Worm (Caenorhabditis elegans) whole organism, L1 larva: ENCODE measurements around the gene F55C9.15.

Experiments
- C04F5.9 ChIP-seq: sonication (generic microtip); optimal IDR thresholded peaks from 2 replicates; lab custom pipeline; 2016; ENCODE audit warnings: missing genetic modification characterization, missing compliant biosample characterization
- aly-2 ChIP-seq: fragments of 150-350 bp; optimal IDR thresholded peaks from 2 replicates; lab custom pipeline; 2014; ENCODE audit warnings: missing biosample characterization, missing genetic modification characterization
- ceh-8 ChIP-seq: fragments of 200-800 bp; sonication (Bioruptor generic); optimal IDR thresholded peaks from 2 replicates; lab custom pipeline; 2018; ENCODE audit warnings: mild to moderate bottlenecking, missing genetic modification characterization, moderate library complexity, missing compliant biosample characterization
- ces-1 ChIP-seq: fragments of 150-350 bp; optimal IDR thresholded peaks from 2 replicates; lab custom pipeline; 2014; ENCODE audit warnings: missing biosample characterization, missing genetic modification reagents, missing genetic modification characterization
- dpl-1 ChIP-seq, 3 experiments: fragments of 150-350 bp in 2 of 3; sonication (generic microtip) in 1 of 3; optimal IDR thresholded peaks; 2 replicates each; lab custom pipeline; 2014 to 2017; ENCODE audit warnings: missing biosample characterization in 3 of 3, missing genetic modification characterization in 3 of 3, missing genetic modification reagents in 3 of 3
- dsc-1 ChIP-seq: sonication (generic microtip); optimal IDR thresholded peaks from 2 replicates; lab custom pipeline; 2016; ENCODE audit warnings: mild to moderate bottlenecking, missing genetic modification characterization, missing compliant biosample characterization
- efl-1 ChIP-seq, 4 experiments: fragments of 150-350 bp; optimal IDR thresholded peaks in 3 of 4; peaks in 1 of 4; 1 replicate in 1 of 4; 2 replicates in 3 of 4; lab custom pipeline; 2014; ENCODE audit warnings: missing biosample characterization in 2 of 4, missing genetic modification characterization in 2 of 4, missing genetic modification reagents in 2 of 4
- efl-3 ChIP-seq: fragments of 200-800 bp; sonication (Bioruptor generic); optimal IDR thresholded peaks from 2 replicates; lab custom pipeline; 2018; ENCODE audit warnings: mild to moderate bottlenecking, missing genetic modification characterization, missing compliant biosample characterization
- egl-13 ChIP-seq: sonication (generic microtip); optimal IDR thresholded peaks from 2 replicates; lab custom pipeline; 2016; ENCODE audit warnings: missing genotype, missing genetic modification reagents, missing genetic modification characterization, missing compliant biosample characterization
- ets-5 ChIP-seq: fragments of 200-800 bp; sonication (Bioruptor generic); IDR thresholded peaks from 2 replicates; pipeline ENCODE4 v1.3.6; 2022; ENCODE audit warnings: missing genetic modification characterization, missing compliant biosample characterization
- fkh-8 ChIP-seq: sonication (generic microtip); optimal IDR thresholded peaks from 2 replicates; lab custom pipeline; 2016; ENCODE audit warnings: mild to moderate bottlenecking, missing genetic modification characterization, missing compliant biosample characterization
- grh-1 ChIP-seq: fragments of 200-800 bp; sonication (Bioruptor generic); IDR thresholded peaks from 2 replicates; pipeline ENCODE4 v1.3.6; 2022; ENCODE audit warnings: missing genetic modification reagents, missing genetic modification characterization, missing compliant biosample characterization
- hpl-2 ChIP-seq: fragments of 150-350 bp; optimal IDR thresholded peaks from 2 replicates; lab custom pipeline; 2014; ENCODE audit warnings: missing biosample characterization, missing genetic modification reagents, missing genetic modification characterization
- irx-1 ChIP-seq: sonication (generic microtip); optimal IDR thresholded peaks from 2 replicates; lab custom pipeline; 2016; ENCODE audit warnings: missing genetic modification characterization, missing compliant biosample characterization
- lin-14 ChIP-seq: fragments of 200-800 bp; sonication (Bioruptor generic); optimal IDR thresholded peaks from 2 replicates; lab custom pipeline; 2018; ENCODE audit warnings: mild to moderate bottlenecking, missing genetic modification characterization, moderate library complexity, missing compliant biosample characterization
- mab-9 ChIP-seq: fragments of 200-800 bp; sonication (Bioruptor generic); IDR thresholded peaks from 2 replicates; pipeline ENCODE4 v1.3.6; 2022; ENCODE audit warnings: missing genetic modification reagents, missing genetic modification characterization, missing compliant biosample characterization
- mdl-1 ChIP-seq, 2 experiments: fragments of 150-350 bp; optimal IDR thresholded peaks; 2 replicates each; lab custom pipeline; 2014 to 2017; ENCODE audit warnings: missing biosample characterization in 2 of 2, missing genetic modification characterization in 2 of 2, inconsistent platforms in 1 of 2
- mep-1 ChIP-seq: fragments of 150-350 bp; optimal IDR thresholded peaks from 2 replicates; lab custom pipeline; 2014; ENCODE audit warnings: missing biosample characterization, missing genetic modification characterization
- nhr-12 ChIP-seq: sonication (generic microtip); optimal IDR thresholded peaks from 2 replicates; lab custom pipeline; 2017; ENCODE audit warnings: missing biosample characterization, missing genetic modification characterization
- nhr-76 ChIP-seq: sonication (generic microtip); optimal IDR thresholded peaks from 2 replicates; lab custom pipeline; 2017; ENCODE audit warnings: missing biosample characterization, missing genetic modification characterization
- nhr-84 ChIP-seq: sonication (generic microtip); optimal IDR thresholded peaks from 2 replicates; lab custom pipeline; 2017; ENCODE audit warnings: missing biosample characterization, missing genetic modification characterization
- nhr-90 ChIP-seq: sonication (generic microtip); optimal IDR thresholded peaks from 2 replicates; lab custom pipeline; 2016; ENCODE audit warnings: mild to moderate bottlenecking, missing genetic modification characterization, missing compliant biosample characterization; ENCODE audit not compliant: poor library complexity
- pag-3 ChIP-seq: sonication (generic microtip); optimal IDR thresholded peaks from 2 replicates; lab custom pipeline; 2017; ENCODE audit warnings: missing genetic modification characterization, mild to moderate bottlenecking, missing compliant biosample characterization, antibody characterized with exemption, borderline replicate concordance; ENCODE audit not compliant: insufficient read depth
- rnt-1 ChIP-seq: sonication (generic microtip); optimal IDR thresholded peaks from 2 replicates; lab custom pipeline; 2016; ENCODE audit warnings: mild to moderate bottlenecking, missing genetic modification characterization, moderate library complexity, missing compliant biosample characterization
- sox-4 ChIP-seq: sonication (generic microtip); optimal IDR thresholded peaks from 2 replicates; lab custom pipeline; 2016; ENCODE audit warnings: missing genetic modification characterization, missing compliant biosample characterization
- sptf-1 ChIP-seq: fragments of 150-350 bp; optimal IDR thresholded peaks from 2 replicates; lab custom pipeline; 2014; ENCODE audit warnings: missing biosample characterization, missing genetic modification characterization
- swsn-7 ChIP-seq: sonication (generic microtip); optimal IDR thresholded peaks from 2 replicates; lab custom pipeline; 2016; ENCODE audit warnings: missing genetic modification characterization, missing compliant biosample characterization
- xbp-1 ChIP-seq: sonication (generic microtip); optimal IDR thresholded peaks from 2 replicates; lab custom pipeline; 2016; ENCODE audit warnings: missing genetic modification characterization, missing compliant biosample characterization
- zag-1 ChIP-seq: fragments of 150-350 bp; optimal IDR thresholded peaks from 2 replicates; lab custom pipeline; 2014; ENCODE audit warnings: missing biosample characterization, missing genetic modification characterization
- zip-4 ChIP-seq: fragments of 200-800 bp; sonication (Bioruptor generic); optimal IDR thresholded peaks from 2 replicates; lab custom pipeline; 2018; ENCODE audit warnings: mild to moderate bottlenecking, missing genetic modification characterization, moderate library complexity, missing compliant biosample characterization
- ztf-4 ChIP-seq: fragments of 150-350 bp; optimal IDR thresholded peaks from 2 replicates; lab custom pipeline; 2014; ENCODE audit warnings: missing biosample characterization, missing genetic modification characterization

The F55C9.15 gene

ce11 chrV:19306906-19307305 is at the start of gene F55C9.15:
F55C9.15 (minus strand) TSS chrV:19307006.
- TF ChIP-seq hpl-2 (GFP tag; lab: Kevin White, UChicago) (no peak), ztf-4 (tag; lab: Kevin White, UChicago) (no peak), ces-1 (GFP tag; lab: Kevin White, UChicago) (no peak), nhr-12 (tag; lab: Kevin White, UChicago) (no peak), ets-5 (no peak), efl-3 (GFP tag; lab: Kevin White, UChicago) (no peak), egl-13 (tag; lab: Kevin White, UChicago) (no peak), C04F5.9 (tag; lab: Kevin White, UChicago) (no peak), zip-4 (GFP tag; lab: Kevin White, UChicago) (no peak), irx-1 (no peak), grh-1 (no peak), mep-1 (tag; lab: Kevin White, UChicago) (no peak), swsn-7 (tag; lab: Kevin White, UChicago) (no peak), ceh-8 (GFP tag; lab: Kevin White, UChicago) (no peak), sptf-1 (tag; lab: Kevin White, UChicago) (no peak), nhr-90 (tag; lab: Kevin White, UChicago) (no peak), nhr-84 (no peak), nhr-76 (tag; lab: Kevin White, UChicago) (no peak), dsc-1 (tag; lab: Kevin White, UChicago) (no peak)

- no peak for TF ChIP-seq efl-1 (optimal IDR thresholded peaks at IDR 0.05; lab: Kevin White, UChicago)
- peak in 1 of 2 experiments; percentile 84 for TF ChIP-seq efl-1 (GFP tag; optimal IDR thresholded peaks at IDR 0.05 in 1 of 2; lab: Kevin White, UChicago)
- TF ChIP-seq mep-1 (tag; lab: Kevin White, UChicago): no peak
These were observed 48.4 kb upstream of the F55C9.15 start for ce11 chrV:19355219-19355618.

- TF ChIP-seq efl-1 (optimal IDR thresholded peaks at IDR 0.05; lab: Kevin White, UChicago) (no peak), efl-1 (GFP tag; optimal IDR thresholded peaks at IDR 0.05 in 1 of 2; lab: Kevin White, UChicago) (peak in 1 of 2 experiments; percentile 30), nhr-84 (no peak)
These were observed 47.7 kb upstream of the F55C9.15 start for ce11 chrV:19354506-19354905.

- TF ChIP-seq rnt-1 (tag; lab: Kevin White, UChicago) (peak; percentile 38), aly-2 (tag; lab: Kevin White, UChicago) (no peak), sox-4 (tag; lab: Kevin White, UChicago) (no peak), pag-3 (tag; lab: Kevin White, UChicago) (peak; percentile 61), efl-1 (optimal IDR thresholded peaks at IDR 0.05; lab: Kevin White, UChicago) (peak in 1 of 2 experiments; percentile 37), efl-1 (GFP tag; optimal IDR thresholded peaks at IDR 0.05 in 1 of 2; lab: Kevin White, UChicago) (peak; percentile 48 to 93), lin-14 (peak; percentile 79), mdl-1 (tag; optimal IDR thresholded peaks at IDR 0.05; lab: Kevin White, UChicago) (peak in 1 of 2 experiments; percentile 6), dpl-1 (GFP tag; optimal IDR thresholded peaks at IDR 0.05; lab: Kevin White, UChicago) (peak in 2 of 3 experiments; percentile 41 to 53), mep-1 (tag; lab: Kevin White, UChicago) (peak; percentile 29)
- TF ChIP-seq, all 84 proteins: peak for 7
These were observed 45.1 kb upstream of the F55C9.15 start for ce11 chrV:19351944-19352343.

- no peak for TF ChIP-seq mab-9 (GFP tag; lab: Robert Waterston, UW)
- TF ChIP-seq ces-1 (GFP tag; lab: Kevin White, UChicago): no peak
- no peak for TF ChIP-seq dpl-1 (GFP tag; optimal IDR thresholded peaks at IDR 0.05; lab: Kevin White, UChicago)
- TF ChIP-seq fkh-8 (tag; lab: Kevin White, UChicago): no peak
- TF ChIP-seq irx-1: no peak
- TF ChIP-seq sptf-1 (tag; lab: Kevin White, UChicago): no peak
- TF ChIP-seq grh-1: no peak
- no peak for TF ChIP-seq ztf-4 (tag; lab: Kevin White, UChicago)
- no peak for TF ChIP-seq xbp-1
- TF ChIP-seq zag-1: no peak
These were observed 30.5 kb upstream of the F55C9.15 start for ce11 chrV:19337333-19337732.
